Worm (Caenorhabditis elegans): ENCODE measurements around the gene Y51A2B.8.

Y51A2B.8 gene

DNA sequence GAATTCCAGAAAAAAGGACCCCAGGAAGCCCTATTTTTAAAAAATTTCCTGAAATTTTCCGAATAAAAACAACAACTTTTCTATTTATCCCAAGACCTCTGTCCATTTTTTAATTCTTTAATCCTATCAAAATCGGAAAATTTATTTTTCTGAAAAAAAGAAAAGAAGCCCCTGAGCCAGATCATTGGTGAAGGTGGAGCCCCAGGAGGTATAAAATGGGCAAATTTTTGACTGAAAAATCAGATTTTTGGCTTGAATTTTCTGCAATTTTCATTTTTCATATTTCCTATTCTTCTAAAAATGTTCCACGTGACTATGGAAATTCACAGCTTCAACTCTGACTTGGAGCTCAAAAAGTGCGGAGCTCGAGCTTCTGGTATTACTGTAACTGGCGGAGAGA lies at the start of gene Y51A2B.8:
Gene Y51A2B.8, plus strand, starts transcription at position 301 of the 400 bp plus-strand sequence.
- no peak for TF ChIP-seq unc-62 (GFP tag; optimal IDR thresholded peaks at IDR 0.05)

DNA sequence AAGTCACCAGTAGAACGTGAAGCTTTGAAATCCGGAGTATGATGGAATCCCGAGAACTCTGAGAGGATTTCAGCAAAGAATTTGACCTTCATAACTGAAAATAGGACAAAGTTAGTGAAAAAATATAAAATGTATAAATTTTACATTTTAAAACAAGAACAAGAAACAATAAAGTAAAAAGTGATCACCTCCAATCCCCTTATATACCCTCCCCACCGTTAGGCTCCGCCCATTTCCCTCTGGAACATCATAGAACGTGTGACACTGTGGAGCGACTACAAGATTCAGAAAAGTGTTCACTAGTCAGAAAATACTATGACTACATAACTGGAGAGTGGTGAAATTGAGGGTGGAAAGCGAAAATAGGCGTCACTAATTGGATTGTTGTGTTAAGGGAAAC lies 47.8 kb upstream of the Y51A2B.8 start, which contains the start of gene B0462.4:
Gene B0462.4, minus strand, starts transcription at position 101 of the 400 bp plus-strand sequence.
- no peak for TF ChIP-seq unc-62 (GFP tag; optimal IDR thresholded peaks at IDR 0.05)

DNA sequence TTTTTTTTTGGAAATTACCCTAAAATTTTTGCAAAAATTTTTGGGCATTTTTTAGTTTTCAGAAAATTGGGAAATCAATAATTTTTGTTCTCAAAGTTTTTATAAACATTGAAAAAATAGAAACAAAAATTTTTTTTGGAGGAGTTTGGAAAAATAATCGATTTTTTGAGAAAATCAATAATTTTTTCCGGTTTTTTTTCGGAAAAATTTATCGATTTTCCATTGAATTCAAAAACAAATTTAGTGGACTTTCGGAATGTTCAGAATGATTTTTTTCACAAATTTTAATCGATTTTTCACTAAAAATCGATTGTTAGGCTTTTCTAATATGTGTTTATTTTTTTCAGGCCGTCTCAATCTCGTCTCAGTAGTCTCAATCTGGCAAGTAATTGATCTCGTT lies 41.3 kb upstream of the Y51A2B.8 start:
- TF ChIP-seq unc-62 (GFP tag; optimal IDR thresholded peaks at IDR 0.05): no peak

ce11 chrV:18339807-18340206 lies 39.1 kb upstream of the Y51A2B.8 start, which contains the start of gene C08E8.10:
C08E8.10 (minus strand) TSS chrV:18339907.
- no peak for TF ChIP-seq unc-62 (GFP tag; optimal IDR thresholded peaks at IDR 0.05)

ce11 chrV:18344194-18344593 lies 34.7 kb upstream of the Y51A2B.8 start:
- TF ChIP-seq unc-62 (GFP tag; optimal IDR thresholded peaks at IDR 0.05): no peak

DNA sequence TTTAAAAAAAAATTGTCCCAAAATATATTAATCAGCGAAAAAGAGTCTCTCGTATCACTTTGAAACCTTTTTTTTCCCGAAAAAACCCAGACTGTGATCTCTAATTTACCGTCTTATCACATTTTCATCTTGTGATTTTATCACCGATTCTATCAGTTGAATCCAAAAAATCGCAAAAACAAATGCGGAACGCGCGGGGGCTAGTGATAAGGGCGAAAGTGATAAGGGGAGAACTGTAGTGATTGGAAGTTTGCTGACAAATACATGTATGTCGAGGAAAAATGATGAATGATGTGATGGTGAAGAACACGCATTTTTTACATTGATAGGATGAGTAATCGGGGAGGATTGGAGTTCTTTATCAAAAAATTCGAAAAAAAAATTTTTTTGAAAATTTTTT lies 32.8 kb upstream of the Y51A2B.8 start:
- TF ChIP-seq unc-62 (GFP tag; optimal IDR thresholded peaks at IDR 0.05): no peak

ce11 chrV:18350046-18350445 lies 28.9 kb upstream of the Y51A2B.8 start, which contains the start of gene C08E8.3:
C08E8.3 (plus strand) TSS chrV:18350129.
- no peak for TF ChIP-seq unc-62 (GFP tag; optimal IDR thresholded peaks at IDR 0.05)

DNA sequence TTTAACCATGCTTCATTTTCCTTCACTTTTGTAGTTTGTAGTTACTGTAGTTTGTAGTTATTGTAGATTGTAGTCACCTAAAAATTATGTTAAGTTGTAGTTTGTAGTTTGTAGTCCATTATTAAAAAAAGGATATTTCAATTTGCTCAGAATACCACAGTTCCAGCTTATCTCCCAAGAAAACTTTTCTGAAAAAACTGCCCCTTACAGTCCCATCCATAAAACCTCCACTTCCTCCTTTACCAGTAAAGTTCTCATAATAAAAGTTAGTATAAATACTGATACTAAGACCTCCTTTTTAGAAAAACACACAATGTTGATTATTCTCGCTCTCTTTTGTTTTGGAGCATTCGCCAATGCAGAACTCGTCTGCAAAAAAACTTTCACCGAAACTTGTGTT lies 28.2 kb upstream of the Y51A2B.8 start, which contains the start of gene C08E8.11:
Gene C08E8.11, plus strand, starts transcription at position 301 of the 400 bp plus-strand sequence.
- TF ChIP-seq unc-62 (GFP tag; optimal IDR thresholded peaks at IDR 0.05): no peak

ce11 chrV:18354299-18354698 lies 24.6 kb upstream of the Y51A2B.8 start:
- no peak for TF ChIP-seq unc-62 (GFP tag; optimal IDR thresholded peaks at IDR 0.05)

- TF ChIP-seq unc-62 (GFP tag; optimal IDR thresholded peaks at IDR 0.05): no peak
Measured at ce11 chrV:18355742-18356141, 23.2 kb upstream of the Y51A2B.8 start, which contains the start of gene C08E8.2. C08E8.2 (minus strand) TSS chrV:18355842.

- no peak for TF ChIP-seq unc-62 (GFP tag; optimal IDR thresholded peaks at IDR 0.05)
Measured at ce11 chrV:18359888-18360287, 19.0 kb upstream of the Y51A2B.8 start, which contains the start of gene C08E8.5. C08E8.5 (minus strand) TSS chrV:18359988.

DNA sequence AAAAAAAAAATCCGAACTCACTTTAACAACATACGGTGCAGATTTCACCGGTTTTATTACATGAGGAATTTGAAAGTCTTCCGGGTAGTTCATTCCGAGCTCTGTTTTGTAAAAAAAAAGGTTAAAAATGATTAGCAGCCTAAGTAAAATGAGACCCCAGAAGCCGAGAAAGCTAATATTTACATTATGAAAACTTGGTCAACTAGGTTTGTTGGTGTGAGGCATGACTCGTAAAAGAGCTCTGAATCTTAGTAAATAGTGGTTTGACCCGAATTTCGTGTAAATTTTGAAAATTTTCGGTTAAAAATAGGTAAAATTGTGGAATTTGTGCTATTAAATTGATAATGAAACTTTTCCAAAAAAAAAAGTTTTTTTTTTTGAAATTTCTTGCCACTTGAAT lies 16.5 kb upstream of the Y51A2B.8 start, which contains the start of gene C08E8.1:
Gene C08E8.1, minus strand, starts transcription at position 101 of the 400 bp plus-strand sequence.
- TF ChIP-seq unc-62 (GFP tag; optimal IDR thresholded peaks at IDR 0.05): no peak

DNA sequence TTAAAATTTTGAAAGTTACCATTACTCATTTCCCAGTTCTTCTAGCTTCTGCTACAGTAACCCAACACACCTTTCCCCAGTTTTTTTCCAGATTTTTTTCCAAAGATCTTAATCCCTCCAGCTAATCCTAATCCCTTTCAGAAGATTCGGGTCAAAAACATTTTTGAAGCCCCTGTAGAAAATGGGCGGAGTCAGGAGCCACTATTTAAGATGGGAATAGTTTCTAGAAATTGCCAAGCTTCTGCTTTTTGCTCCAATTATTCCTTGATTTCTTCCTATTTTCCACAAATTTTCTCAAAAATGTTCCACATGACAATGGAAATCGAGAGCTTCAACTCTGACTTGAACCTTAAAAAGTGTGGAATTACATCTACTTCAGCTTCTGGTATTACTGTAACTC lies 14.4 kb upstream of the Y51A2B.8 start, which contains the start of gene C08E8.9:
Gene C08E8.9, plus strand, starts transcription at position 301 of the 400 bp plus-strand sequence.
- TF ChIP-seq unc-62 (GFP tag; optimal IDR thresholded peaks at IDR 0.05): no peak

DNA sequence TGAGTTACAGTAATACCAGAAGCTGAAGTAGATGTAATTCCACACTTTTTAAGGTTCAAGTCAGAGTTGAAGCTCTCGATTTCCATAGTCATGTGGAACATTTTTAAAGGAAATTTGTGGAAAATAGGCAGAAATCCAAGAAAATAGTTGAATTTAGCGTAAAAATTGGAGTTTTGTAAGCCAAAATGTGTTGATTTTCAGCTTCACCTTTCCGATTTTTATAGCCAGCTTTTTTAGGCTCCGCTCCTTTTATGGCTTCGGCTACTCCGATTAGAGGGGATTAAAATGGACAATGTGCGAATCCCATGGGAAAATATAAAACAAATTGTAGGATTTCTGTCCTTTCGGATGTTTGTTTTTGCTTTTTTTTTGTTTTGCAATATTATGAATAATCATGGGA lies 10.6 kb upstream of the Y51A2B.8 start, which contains the start of gene C08E8.6:
Gene C08E8.6, minus strand, starts transcription at position 101 of the 400 bp plus-strand sequence.
- no peak for TF ChIP-seq unc-62 (GFP tag; optimal IDR thresholded peaks at IDR 0.05)

ce11 chrV:18371028-18371427 lies 7.9 kb upstream of the Y51A2B.8 start:
- TF ChIP-seq unc-62 (GFP tag; optimal IDR thresholded peaks at IDR 0.05): no peak

DNA sequence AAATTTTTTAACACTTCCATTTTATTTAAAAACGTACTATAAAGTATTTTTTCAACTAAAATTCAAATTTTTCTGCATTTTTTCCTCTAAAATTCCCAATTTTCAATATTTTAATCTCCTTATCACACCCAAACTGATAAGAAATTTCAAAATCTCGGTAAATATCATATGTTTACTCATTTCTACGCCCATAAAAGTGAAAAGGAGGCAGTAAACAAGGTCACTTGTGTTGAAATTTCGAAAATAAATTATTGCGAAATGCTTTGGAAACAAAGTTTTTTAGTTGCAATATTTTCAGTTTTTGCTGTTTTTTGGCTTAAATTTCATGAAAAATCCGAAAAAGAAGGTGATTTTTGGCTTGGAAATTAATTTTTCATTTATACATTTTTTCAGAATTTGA lies 7.3 kb upstream of the Y51A2B.8 start, which contains the start of gene C08E8.4:
Gene C08E8.4, plus strand, starts transcription at position 268 of the 400 bp plus-strand sequence.
- no peak for TF ChIP-seq unc-62 (GFP tag; optimal IDR thresholded peaks at IDR 0.05)

DNA sequence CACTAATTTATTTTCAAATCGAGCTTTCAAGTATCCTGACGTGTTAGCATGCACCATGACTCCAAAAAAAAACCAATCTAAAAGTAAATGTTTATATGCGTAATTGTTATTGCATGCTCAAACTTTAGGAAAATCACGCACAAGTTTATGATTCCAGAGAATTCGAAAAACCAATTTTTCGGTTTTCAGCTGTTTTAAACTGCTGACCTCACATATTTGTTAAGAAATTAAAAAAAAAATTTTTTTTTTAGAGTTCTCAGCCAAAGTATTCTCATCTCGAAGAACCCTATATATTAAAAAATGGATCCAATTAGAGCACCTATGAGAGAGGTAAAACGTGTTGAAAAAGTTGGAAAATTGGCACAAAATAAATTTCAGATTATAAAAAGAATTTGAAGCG lies 4.7 kb upstream of the Y51A2B.8 start, which contains the start of gene Y51A2B.2:
Gene Y51A2B.2, plus strand, starts transcription at position 301 of the 400 bp plus-strand sequence.
- TF ChIP-seq unc-62 (GFP tag; optimal IDR thresholded peaks at IDR 0.05): no peak
